Worm (Caenorhabditis elegans): Measurements from ENCODE around the gene rap-1.

- no peak for TF ChIP-seq unc-130 (tag; optimal IDR thresholded peaks at IDR 0.05)
- no peak for TF ChIP-seq ztf-4 (tag; optimal IDR thresholded peaks at IDR 0.05)
- no peak for TF ChIP-seq pag-3 (tag; optimal IDR thresholded peaks at IDR 0.05; ENCODE audit: borderline replicate concordance, insufficient read depth)
- no peak for TF ChIP-seq nhr-12 (tag; optimal IDR thresholded peaks at IDR 0.05)
- no peak for TF ChIP-seq snu-23 (GFP tag; optimal IDR thresholded peaks at IDR 0.05)
- no peak for TF ChIP-seq lin-13 (GFP tag; optimal IDR thresholded peaks at IDR 0.05)
- TF ChIP-seq hpl-2 (GFP tag; optimal IDR thresholded peaks at IDR 0.05) = no peak
- TF ChIP-seq zag-1 (tag; optimal IDR thresholded peaks at IDR 0.05) = no peak
- TF ChIP-seq sox-4 (tag; optimal IDR thresholded peaks at IDR 0.05) = no peak
- no peak for TF ChIP-seq egl-27 (tag; optimal IDR thresholded peaks at IDR 0.05)
- TF ChIP-seq ztf-11 (tag; optimal IDR thresholded peaks at IDR 0.05) = no peak
- TF ChIP-seq snpc-4 (tag; optimal IDR thresholded peaks at IDR 0.05) = no peak
- TF ChIP-seq elt-3 (tag; optimal IDR thresholded peaks at IDR 0.05) = no peak
Observed at ce11 chrIV:8967990-8968389, 49.3 kb upstream of the rap-1 start, which contains the start of gene suex-2.

All from whole organism, L1 larva.